Fruit fly (Drosophila melanogaster): Measurements from ENCODE around the gene Rab23.

DNA sequence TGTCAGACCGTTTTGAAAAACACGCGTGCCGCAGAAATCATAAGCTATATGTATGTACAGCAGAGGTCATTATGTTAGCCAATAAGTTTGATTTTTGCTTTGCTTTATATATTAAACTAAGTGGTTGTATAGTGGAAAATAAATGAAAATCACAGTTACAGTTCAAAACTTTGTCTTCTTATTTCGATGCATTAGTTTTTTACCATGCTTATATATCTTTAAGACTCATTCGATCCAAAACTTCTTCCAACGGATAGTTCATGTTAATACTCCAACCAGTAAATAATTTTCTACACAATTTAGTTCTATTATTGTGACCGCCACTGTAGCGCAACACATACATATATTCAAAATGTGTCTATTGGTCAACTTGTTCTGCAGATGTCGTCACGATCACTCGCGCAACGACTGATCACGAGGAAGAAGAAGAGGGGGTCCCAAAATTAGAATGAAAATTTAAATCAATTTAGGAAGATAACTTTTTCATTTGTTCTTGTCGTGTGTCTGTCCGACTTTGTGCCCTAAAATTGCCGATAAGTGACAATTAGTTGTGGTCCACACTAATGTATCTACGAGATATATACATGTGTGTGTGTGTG is 20.3 kb upstream of the Rab23 start:
- TF ChIP-seq CTCF (optimal IDR thresholded peaks at IDR 0.05) (no peak), CG8478 (optimal IDR thresholded peaks at IDR 0.05) (no peak)
